Worm (Caenorhabditis elegans) whole organism, young adult: ENCODE measurements around the gene acr-20.

Source experiments
- B0035.1 ChIP-seq: sonication (generic microtip); optimal IDR thresholded peaks from 2 replicates; lab custom pipeline; 2016; ENCODE audit warnings: missing genetic modification characterization, mild to moderate bottlenecking, missing compliant biosample characterization, missing genotype, missing genetic modification reagents
- C17E4.6 ChIP-seq: fragments of 200-800 bp; sonication (Bioruptor generic); IDR thresholded peaks from 2 replicates; pipeline ENCODE4 v1.3.6; 2022; ENCODE audit warnings: missing genetic modification reagents, missing genetic modification characterization, missing compliant biosample characterization
- F23B12.7 ChIP-seq: sonication (generic microtip); optimal IDR thresholded peaks from 2 replicates; lab custom pipeline; 2017; ENCODE audit warnings: missing genetic modification characterization, mild to moderate bottlenecking, missing compliant biosample characterization, antibody characterized with exemption, moderate library complexity; ENCODE audit not compliant: insufficient read depth
- F33H1.4 ChIP-seq: fragments of 200-800 bp; sonication (Bioruptor generic); IDR thresholded peaks from 2 replicates; pipeline ENCODE4 v1.3.6; 2022; ENCODE audit warnings: missing genetic modification reagents, missing genetic modification characterization, missing compliant biosample characterization
- F57C9.4 ChIP-seq: sonication (generic microtip); optimal IDR thresholded peaks from 2 replicates; lab custom pipeline; 2017; ENCODE audit warnings: mild to moderate bottlenecking, missing genetic modification characterization, missing compliant biosample characterization
- K12H6.12 ChIP-seq: fragments of 200-800 bp; sonication (Bioruptor generic); optimal IDR thresholded peaks from 2 replicates; lab custom pipeline; 2018; ENCODE audit warnings: mild to moderate bottlenecking, missing genetic modification characterization, missing compliant biosample characterization
- Y53G8AR.9 ChIP-seq: fragments of 200-800 bp; sonication (Bioruptor generic); conservative IDR thresholded peaks from 2 replicates; pipeline ENCODE4 v1.3.6; 2022; ENCODE audit warnings: missing genetic modification reagents, missing genetic modification characterization, missing compliant biosample characterization
- aptf-3 ChIP-seq: fragments of 200-800 bp; sonication (Bioruptor generic); IDR thresholded peaks from 2 replicates; pipeline ENCODE4 v1.3.6; 2022; ENCODE audit warnings: missing genetic modification characterization, missing compliant biosample characterization
- attf-5 ChIP-seq: fragments of 200-800 bp; sonication (Bioruptor generic); optimal IDR thresholded peaks from 2 replicates; lab custom pipeline; 2018; ENCODE audit warnings: mild to moderate bottlenecking, missing genetic modification characterization, missing compliant biosample characterization
- bed-2 ChIP-seq: fragments of 200-800 bp; sonication (Bioruptor generic); IDR thresholded peaks from 2 replicates; pipeline ENCODE4 v1.3.6; 2022; ENCODE audit warnings: missing genetic modification reagents, missing genetic modification characterization, missing compliant biosample characterization
- ceh-100 ChIP-seq: fragments of 200-800 bp; sonication (Bioruptor generic); IDR thresholded peaks from 2 replicates; pipeline ENCODE4 v1.3.6; 2022; ENCODE audit warnings: missing genetic modification reagents, missing genetic modification characterization, missing compliant biosample characterization
- ceh-58 ChIP-seq: fragments of 200-800 bp; sonication (Bioruptor generic); IDR thresholded peaks from 2 replicates; pipeline ENCODE4 v1.3.6; 2022; ENCODE audit warnings: missing genetic modification characterization, missing compliant biosample characterization
- ceh-91 ChIP-seq: fragments of 200-800 bp; sonication (Bioruptor generic); IDR thresholded peaks from 2 replicates; pipeline ENCODE4 v1.3.6; 2022; ENCODE audit warnings: missing genetic modification reagents, missing genetic modification characterization, missing compliant biosample characterization
- dox-1 ChIP-seq: fragments of 200-800 bp; sonication (Bioruptor generic); IDR thresholded peaks from 2 replicates; pipeline ENCODE4 v1.3.6; 2022; ENCODE audit warnings: missing genetic modification reagents, missing genetic modification characterization, missing compliant biosample characterization
- efl-1 ChIP-seq: fragments of 150-350 bp; optimal IDR thresholded peaks from 2 replicates; lab custom pipeline; 2014; ENCODE audit warnings: missing biosample characterization, missing genetic modification reagents, missing genetic modification characterization
- egrh-3 ChIP-seq: fragments of 200-800 bp; sonication (Bioruptor generic); IDR thresholded peaks from 2 replicates; pipeline ENCODE4 v1.3.6; 2022; ENCODE audit warnings: missing genetic modification reagents, missing genetic modification characterization, missing compliant biosample characterization
- gei-17 ChIP-seq: fragments of 200-800 bp; sonication (Bioruptor generic); optimal IDR thresholded peaks from 2 replicates; lab custom pipeline; 2018; ENCODE audit warnings: mild to moderate bottlenecking, missing genetic modification characterization, missing compliant biosample characterization
- him-1 ChIP-seq: sonication (generic microtip); optimal IDR thresholded peaks from 2 replicates; lab custom pipeline; 2016; ENCODE audit warnings: missing genotype, missing genetic modification reagents, missing genetic modification characterization, missing compliant biosample characterization
- hlh-12 ChIP-seq: sonication (generic microtip); optimal IDR thresholded peaks from 2 replicates; lab custom pipeline; 2016; ENCODE audit warnings: missing genetic modification characterization, missing compliant biosample characterization
- hmg-1.2 ChIP-seq: fragments of 200-800 bp; sonication (Bioruptor generic); IDR thresholded peaks from 2 replicates; pipeline ENCODE4 v1.3.6; 2022; ENCODE audit warnings: missing genetic modification reagents, missing genetic modification characterization, missing compliant biosample characterization
- hrde-1 ChIP-seq: sonication (generic microtip); optimal IDR thresholded peaks from 2 replicates; lab custom pipeline; 2016; ENCODE audit warnings: missing genetic modification characterization, mild to moderate bottlenecking, missing compliant biosample characterization, moderate library complexity, missing genotype, missing genetic modification reagents, borderline replicate concordance
- lin-35 ChIP-seq, 3 experiments: fragments of 150-350 bp in 2 of 3; sonication (generic microtip) in 1 of 3; optimal IDR thresholded peaks; 2 replicates each; lab custom pipeline; 2014 to 2018; ENCODE audit warnings: missing biosample characterization in 3 of 3, missing genetic modification characterization in 3 of 3, missing genetic modification reagents in 3 of 3
- lin-40 ChIP-seq: sonication (generic microtip); optimal IDR thresholded peaks from 2 replicates; lab custom pipeline; 2016; ENCODE audit warnings: missing genetic modification characterization, mild to moderate bottlenecking, missing compliant biosample characterization, missing genotype, missing genetic modification reagents
- madf-8 ChIP-seq: fragments of 200-800 bp; sonication (Bioruptor generic); conservative IDR thresholded peaks from 2 replicates; pipeline ENCODE4 v1.3.6; 2022; ENCODE audit warnings: missing genetic modification reagents, missing genetic modification characterization, missing compliant biosample characterization
- mcd-1 ChIP-seq: fragments of 200-800 bp; sonication (Bioruptor generic); IDR thresholded peaks from 2 replicates; pipeline ENCODE4 v1.3.6; 2022; ENCODE audit warnings: missing genetic modification reagents, missing genetic modification characterization, missing compliant biosample characterization
- mes-4 ChIP-seq: sonication (generic microtip); optimal IDR thresholded peaks from 2 replicates; lab custom pipeline; 2016; ENCODE audit warnings: missing genotype, missing genetic modification characterization, missing compliant biosample characterization
- nfya-2 ChIP-seq: fragments of 200-800 bp; sonication (Bioruptor generic); IDR thresholded peaks from 2 replicates; pipeline ENCODE4 v1.3.6; 2022; ENCODE audit warnings: missing genetic modification reagents, missing genetic modification characterization, missing compliant biosample characterization
- nhr-120 ChIP-seq: fragments of 200-800 bp; sonication (Bioruptor generic); IDR thresholded peaks from 2 replicates; pipeline ENCODE4 v1.3.6; 2022; ENCODE audit warnings: missing genetic modification characterization, missing compliant biosample characterization
- nhr-27 ChIP-seq: fragments of 200-800 bp; sonication (Bioruptor generic); optimal IDR thresholded peaks from 2 replicates; lab custom pipeline; 2018; ENCODE audit warnings: mild to moderate bottlenecking, missing genetic modification characterization, moderate library complexity, missing compliant biosample characterization
- nhr-80 ChIP-seq: sonication (generic microtip); optimal IDR thresholded peaks from 2 replicates; lab custom pipeline; 2016; ENCODE audit warnings: missing genetic modification characterization, missing compliant biosample characterization
- nhr-90 ChIP-seq: sonication (generic microtip); optimal IDR thresholded peaks from 2 replicates; lab custom pipeline; 2016; ENCODE audit warnings: missing genotype, mild to moderate bottlenecking, missing genetic modification characterization, missing compliant biosample characterization
- pha-4 ChIP-seq: fragments of 150-350 bp; sonication (generic microtip); optimal IDR thresholded peaks from 2 replicates; lab custom pipeline; 2014; ENCODE audit warnings: missing biosample characterization, missing genetic modification reagents, missing genetic modification characterization
- rcor-1 ChIP-seq: fragments of 200-800 bp; sonication (Bioruptor generic); IDR thresholded peaks from 2 replicates; pipeline ENCODE4 v1.3.6; 2022; ENCODE audit warnings: missing genetic modification reagents, missing genetic modification characterization, missing compliant biosample characterization
- rec-8 ChIP-seq, 2 experiments: sonication (generic microtip); optimal IDR thresholded peaks; 2 replicates each; lab custom pipeline; 2016; ENCODE audit warnings: mild to moderate bottlenecking in 2 of 2, missing genetic modification characterization in 2 of 2, missing genetic modification reagents in 2 of 2, missing genotype in 2 of 2, missing biosample characterization in 1 of 2, missing compliant biosample characterization in 1 of 2, moderate library complexity in 1 of 2
- snpc-1.1 ChIP-seq: sonication (generic microtip); optimal IDR thresholded peaks from 2 replicates; lab custom pipeline; 2017; ENCODE audit warnings: missing genetic modification characterization, mild to moderate bottlenecking, missing compliant biosample characterization, antibody characterized with exemption, moderate library complexity, missing genotype, missing genetic modification reagents; ENCODE audit not compliant: insufficient read depth
- snpc-1.3 ChIP-seq: sonication (generic microtip); optimal IDR thresholded peaks from 2 replicates; lab custom pipeline; 2017; ENCODE audit warnings: missing genetic modification characterization, mild to moderate bottlenecking, missing compliant biosample characterization, antibody characterized with exemption, moderate library complexity, missing genotype, missing genetic modification reagents; ENCODE audit not compliant: insufficient read depth
- sptf-2 ChIP-seq: fragments of 200-800 bp; sonication (Bioruptor generic); optimal IDR thresholded peaks from 2 replicates; lab custom pipeline; 2018; ENCODE audit warnings: mild to moderate bottlenecking, missing genetic modification characterization, missing compliant biosample characterization
- tbp1 ChIP-seq: fragments of 200-800 bp; sonication (Bioruptor generic); optimal IDR thresholded peaks from 2 replicates; lab custom pipeline; 2018; ENCODE audit warnings: mild to moderate bottlenecking, missing genetic modification characterization, missing compliant biosample characterization
- tlf-1 ChIP-seq: fragments of 200-800 bp; sonication (Bioruptor generic); optimal IDR thresholded peaks from 2 replicates; lab custom pipeline; 2018; ENCODE audit warnings: mild to moderate bottlenecking, missing genetic modification characterization, missing compliant biosample characterization
- xnd-1 ChIP-seq: sonication (generic microtip); optimal IDR thresholded peaks from 2 replicates; lab custom pipeline; 2016; ENCODE audit warnings: missing genotype, missing genetic modification reagents, missing genetic modification characterization, missing compliant biosample characterization
- zfh-2 ChIP-seq: fragments of 200-800 bp; sonication (Bioruptor generic); conservative IDR thresholded peaks from 2 replicates; pipeline ENCODE4 v1.3.6; 2022; ENCODE audit warnings: missing genetic modification reagents, missing genetic modification characterization, missing compliant biosample characterization
- ztf-22 ChIP-seq: fragments of 200-800 bp; sonication (Bioruptor generic); optimal IDR thresholded peaks from 2 replicates; lab custom pipeline; 2018; ENCODE audit warnings: mild to moderate bottlenecking, missing genetic modification characterization, moderate library complexity, missing compliant biosample characterization
- ztf-28 ChIP-seq: fragments of 200-800 bp; sonication (Bioruptor generic); IDR thresholded peaks from 2 replicates; pipeline ENCODE4 v1.3.6; 2022; ENCODE audit warnings: missing genetic modification reagents, missing genetic modification characterization, missing compliant biosample characterization

The acr-20 gene

DNA sequence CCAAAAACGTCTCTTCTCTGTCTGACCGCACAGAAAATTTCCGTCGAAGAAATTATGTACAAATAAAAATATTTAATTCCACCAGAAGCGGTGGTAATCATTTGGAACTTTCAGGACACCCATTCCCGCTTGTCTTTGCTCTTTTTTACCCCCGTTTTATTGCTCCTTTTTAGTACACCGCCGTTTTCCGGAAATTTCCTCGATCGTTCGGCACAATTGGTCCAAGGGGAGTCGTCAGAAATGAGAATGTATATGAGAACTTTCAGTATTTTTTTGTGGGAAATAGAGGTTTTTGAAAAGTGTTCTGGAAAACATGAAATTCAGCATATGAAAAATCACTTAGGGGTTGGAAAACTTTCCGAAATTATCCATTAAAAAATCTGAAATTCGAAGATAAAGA, 3.1 kb upstream of the acr-20 start:
- TF ChIP-seq bed-2 (GFP tag; lab: Robert Waterston, UW): no peak
- no peak for TF ChIP-seq nhr-120 (GFP tag; lab: Robert Waterston, UW)
- TF ChIP-seq him-1 (tag; lab: Kevin White, UChicago): no peak
- TF ChIP-seq tlf-1 (GFP tag; lab: Kevin White, UChicago): no peak
- no peak for TF ChIP-seq aptf-3 (GFP tag; lab: Robert Waterston, UW)
- TF ChIP-seq B0035.1 (tag; lab: Kevin White, UChicago): no peak
- no peak for TF ChIP-seq ztf-22
- TF ChIP-seq ceh-58 (GFP tag; lab: Robert Waterston, UW): no peak
- no peak for TF ChIP-seq mes-4 (tag; lab: Kevin White, UChicago)
- no peak for TF ChIP-seq Y53G8AR.9 (GFP tag; lab: Robert Waterston, UW)
- TF ChIP-seq rec-8 (tag; optimal IDR thresholded peaks at IDR 0.05; lab: Kevin White, UChicago): no peak
- TF ChIP-seq egrh-3 (GFP tag; lab: Robert Waterston, UW): no peak
- TF ChIP-seq nfya-2 (GFP tag; lab: Robert Waterston, UW): no peak
- TF ChIP-seq nhr-27 (tag; lab: Kevin White, UChicago): no peak
- no peak for TF ChIP-seq ztf-28 (GFP tag; lab: Robert Waterston, UW)
- TF ChIP-seq C17E4.6 (GFP tag; lab: Robert Waterston, UW): no peak
- no peak for TF ChIP-seq attf-5 (GFP tag; lab: Kevin White, UChicago)

DNA sequence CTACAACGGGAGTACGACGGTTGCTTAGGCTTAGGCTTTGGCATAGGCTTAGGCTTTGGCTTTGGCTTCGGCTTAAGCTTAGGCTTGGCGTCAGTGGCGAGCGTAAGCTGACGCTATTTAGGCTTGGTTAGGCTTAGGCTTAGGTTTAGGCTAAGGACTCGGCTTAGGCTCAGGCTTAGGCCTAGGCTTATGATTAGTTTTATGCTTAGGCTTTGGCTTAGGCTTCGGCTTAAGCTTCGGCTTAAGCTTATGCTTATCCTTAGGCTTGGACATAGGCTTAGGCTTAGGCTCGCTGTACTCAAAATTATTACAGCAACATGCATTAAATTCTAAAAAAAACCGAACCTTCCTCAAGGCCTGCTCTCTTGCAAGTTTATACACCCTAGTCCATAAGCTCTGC, 3.1 kb downstream of the acr-20 start:
- TF ChIP-seq hmg-1.2: no peak
- TF ChIP-seq F23B12.7 (tag; lab: Kevin White, UChicago): no peak
- no peak for TF ChIP-seq hlh-12 (tag; lab: Kevin White, UChicago)
- no peak for TF ChIP-seq K12H6.12 (tag; lab: Kevin White, UChicago)
- TF ChIP-seq bed-2 (GFP tag; lab: Robert Waterston, UW): no peak

DNA sequence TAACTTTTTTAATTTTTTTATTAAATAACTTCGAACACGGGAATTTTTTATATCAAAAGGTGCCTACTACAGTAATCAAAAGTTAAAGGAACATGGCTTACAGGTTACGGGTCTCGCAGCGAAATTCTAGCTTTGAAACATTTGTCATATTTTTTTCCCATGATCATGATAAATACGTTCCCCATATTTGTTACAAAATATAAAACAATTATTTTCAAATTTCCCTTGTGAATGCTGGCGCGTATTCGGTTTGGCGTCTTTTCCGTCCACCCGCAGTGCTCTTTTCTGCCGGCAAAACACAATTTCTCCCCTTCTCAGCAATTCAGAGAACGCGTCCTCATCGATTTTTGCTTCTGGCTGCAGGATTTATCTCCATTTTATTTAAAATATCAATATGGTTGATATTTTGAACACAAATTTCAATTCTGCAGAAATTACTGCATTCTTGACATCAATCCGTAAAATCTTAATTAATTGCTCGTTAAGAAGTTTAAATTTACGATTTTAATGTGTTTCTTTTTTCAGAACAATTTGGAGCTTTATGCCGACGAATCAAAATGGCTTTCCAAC, 12.4 kb downstream of the acr-20 start, which contains the start of gene imb-2:
TSS of gene imb-2 (plus strand) at position 520 of the 570 bp plus-strand sequence.
- TF ChIP-seq gei-17: no peak
- peak; percentile 49 for TF ChIP-seq madf-8 (GFP tag; lab: Robert Waterston, UW)
- 0 out of 2 replicates have a peak, but pooled peaks have one; percentile 17 for TF ChIP-seq rcor-1 (GFP tag; lab: Robert Waterston, UW)
- no peak for TF ChIP-seq ceh-100 (GFP tag; lab: Robert Waterston, UW)
- peak; percentile 52; the same call in 1 of the 2 replicates for TF ChIP-seq ceh-91 (GFP tag; lab: Robert Waterston, UW)
- TF ChIP-seq bed-2 (GFP tag; lab: Robert Waterston, UW): no peak
- TF ChIP-seq snpc-1.3 (tag; lab: Kevin White, UChicago): peak; percentile 2
- TF ChIP-seq mcd-1: peak; percentile 60
- TF ChIP-seq attf-5 (GFP tag; lab: Kevin White, UChicago): peak; percentile 89
- TF ChIP-seq hrde-1 (tag; lab: Kevin White, UChicago): peak; percentile 1
- peak; percentile 9 for TF ChIP-seq tbp1 (GFP tag; lab: Kevin White, UChicago)
- TF ChIP-seq F33H1.4 (GFP tag; lab: Robert Waterston, UW): peak; percentile 86
- TF ChIP-seq lin-35 (GFP tag; optimal IDR thresholded peaks at IDR 0.05; lab: Kevin White, UChicago): peak in 1 of 3 experiments; percentile 73
- peak; percentile 36 for TF ChIP-seq lin-40
- TF ChIP-seq sptf-2: no peak
- no peak for TF ChIP-seq nhr-90
- TF ChIP-seq F57C9.4 (tag; lab: Kevin White, UChicago): no peak
- peak; percentile 1 for TF ChIP-seq snpc-1.1 (tag; lab: Kevin White, UChicago)
- TF ChIP-seq xnd-1 (tag; lab: Kevin White, UChicago): peak; percentile 82
- peak; percentile 44 for TF ChIP-seq nhr-80
- peak; percentile 54 for TF ChIP-seq dox-1 (GFP tag; lab: Robert Waterston, UW)
- TF ChIP-seq efl-1: peak; percentile 40
- peak; percentile 61 for TF ChIP-seq zfh-2
- no peak for TF ChIP-seq B0035.1 (tag; lab: Kevin White, UChicago)
- no peak for TF ChIP-seq pha-4 (tag; lab: Kevin White, UChicago)
